Fruit fly (Drosophila melanogaster): ENCODE measurements around the gene Dad.

The Dad gene

dm6 chr3R:17085029-17085807 lies 31.4 kb downstream of the Dad start, which contains the start of gene GckIII (continued):
- TF ChIP-seq CG8388 (GFP tag; optimal IDR thresholded peaks at IDR 0.05) (no peak), Lim3 (GFP tag; IDR thresholded peaks at IDR 0.05) (no peak), Sin3A (optimal IDR thresholded peaks at IDR 0.05) (no peak), CG3163 (GFP tag; optimal IDR thresholded peaks at IDR 0.05) (no peak), Dad (GFP tag; optimal IDR thresholded peaks at IDR 0.05) (no peak), CG7745 (tag; optimal IDR thresholded peaks at IDR 0.05) (peak; percentile 5), CG14710 (tag; optimal IDR thresholded peaks at IDR 0.05) (peak; percentile 62), CG13894 (tag; optimal IDR thresholded peaks at IDR 0.05) (no peak), crc (GFP tag; optimal IDR thresholded peaks at IDR 0.05) (no peak), CG13775 (GFP tag; optimal IDR thresholded peaks at IDR 0.05) (no peak), CG17385 (GFP tag; optimal IDR thresholded peaks at IDR 0.05) (no peak), CG17829 (tag; optimal IDR thresholded peaks at IDR 0.05) (peak; percentile 22), gfzf (GFP tag; optimal IDR thresholded peaks at IDR 0.05) (no peak), usp (GFP tag; optimal IDR thresholded peaks at IDR 0.05) (no peak), gro (GFP tag; optimal IDR thresholded peaks at IDR 0.05) (no peak), Sox102F (GFP tag; optimal IDR thresholded peaks at IDR 0.05) (no peak), CG14860 (GFP tag; IDR thresholded peaks at IDR 0.05; ENCODE audit: partially characterized antibody) (peak; percentile 83), CG12769 (tag; optimal IDR thresholded peaks at IDR 0.05) (no peak), odd (GFP tag; optimal IDR thresholded peaks at IDR 0.05) (no peak), CG5180 (GFP tag; optimal IDR thresholded peaks at IDR 0.05) (no peak), CG18262 (tag; optimal IDR thresholded peaks at IDR 0.05) (peak; percentile 19), CG1832 (GFP tag; optimal IDR thresholded peaks at IDR 0.05) (no peak), yki (optimal IDR thresholded peaks at IDR 0.05) (no peak), Mes4 (GFP tag; optimal IDR thresholded peaks at IDR 0.05) (no peak), wor (GFP tag; IDR thresholded peaks at IDR 0.05) (no peak), MESR4 (GFP tag; optimal IDR thresholded peaks at IDR 0.05) (peak; percentile 89), Mrtf (GFP tag; IDR thresholded peaks at IDR 0.05) (no peak), CG14014 (GFP tag; IDR thresholded peaks at IDR 0.05) (no peak), cad (GFP tag; optimal IDR thresholded peaks at IDR 0.05) (no peak), az2 (GFP tag; optimal IDR thresholded peaks at IDR 0.05) (no peak), CG11560 (tag; IDR thresholded peaks at IDR 0.05) (peak; percentile 83; the same call in 2 of the 3 replicates), chn (GFP tag; optimal IDR thresholded peaks at IDR 0.05) (no peak), Hsf (GFP tag; optimal IDR thresholded peaks at IDR 0.05) (no peak), CG15601 (tag; optimal IDR thresholded peaks at IDR 0.05) (no peak), tna (GFP tag; IDR thresholded peaks at IDR 0.05; ENCODE audit: partially characterized antibody) (peak; percentile 79), CG34422 (GFP tag; IDR thresholded peaks at IDR 0.05) (no peak), CG6791 (GFP tag; IDR thresholded peaks at IDR 0.05; ENCODE audit: partially characterized antibody) (peak; percentile 87), grn (GFP tag; optimal IDR thresholded peaks at IDR 0.05) (peak; percentile 86), Adf1 (GFP tag; IDR thresholded peaks at IDR 0.05) (no peak), jigr1 (GFP tag; IDR thresholded peaks at IDR 0.05) (no peak), nom (GFP tag; optimal IDR thresholded peaks at IDR 0.05) (no peak), CG17359 (tag; optimal IDR thresholded peaks at IDR 0.05) (peak; percentile 17), ttk (GFP tag; IDR thresholded peaks at IDR 0.05) (no peak), CG3847 (GFP tag; IDR thresholded peaks at IDR 0.05) (no peak), sqz (GFP tag; optimal IDR thresholded peaks at IDR 0.05) (no peak), CG10654 (GFP tag; optimal IDR thresholded peaks at IDR 0.05) (no peak), CG43689 (GFP tag; IDR thresholded peaks at IDR 0.05) (no peak), sens-2 (GFP tag; IDR thresholded peaks at IDR 0.05) (no peak), Sox100B (GFP tag; optimal IDR thresholded peaks at IDR 0.05) (no peak), stc (GFP tag; IDR thresholded peaks at IDR 0.05) (no peak), HLH4C (GFP tag; IDR thresholded peaks at IDR 0.05; ENCODE audit: partially characterized antibody) (peak; percentile 82)

Measured in whole organism, embryonic.